Fruit fly (Drosophila melanogaster) whole organism, wandering third instar larva: ENCODE measurements around the gene Jon25Bi.

Experiments used
- Abd-B ChIP-seq: fragments of >200 bp; optimal IDR thresholded peaks from 2 replicates; lab custom pipeline; 2017; ENCODE audit warnings: missing biosample characterization, missing genetic modification characterization
- CG32264 ChIP-seq: fragments of 200-800 bp; sonication (Bioruptor generic); optimal IDR thresholded peaks from 2 replicates; lab custom pipeline; 2016; ENCODE audit warnings: missing biosample characterization, missing genetic modification characterization
- CG9705 ChIP-seq: fragments of 200-800 bp; sonication (Bioruptor generic); optimal IDR thresholded peaks from 2 replicates; lab custom pipeline; 2018; ENCODE audit warnings: missing biosample characterization, mild to moderate bottlenecking, missing genetic modification characterization
- CrebA ChIP-seq: fragments of 200-800 bp; sonication (Bioruptor generic); optimal IDR thresholded peaks from 2 replicates; lab custom pipeline; 2016; ENCODE audit warnings: missing biosample characterization, mild to moderate bottlenecking, missing genetic modification characterization, borderline replicate concordance
- Dfd ChIP-seq: fragments of >200 bp; optimal IDR thresholded peaks from 2 replicates; lab custom pipeline; 2017; ENCODE audit warnings: missing biosample characterization, missing genetic modification characterization
- Dif ChIP-seq: fragments of 200-275, 200-300 bp; sonication (Bioruptor generic); optimal IDR thresholded peaks from 2 replicates; lab custom pipeline; 2018; ENCODE audit warnings: missing biosample characterization, missing genetic modification characterization; ENCODE audit not compliant: partially characterized antibody
- GATAd ChIP-seq: sonication (Bioruptor generic); optimal IDR thresholded peaks from 2 replicates; lab custom pipeline; 2016; ENCODE audit warnings: missing biosample characterization, missing genetic modification characterization
- HLH106 ChIP-seq: fragments of 200-800 bp; optimal IDR thresholded peaks from 3 replicates; lab custom pipeline; 2019; ENCODE audit warnings: missing biosample characterization, mild to moderate bottlenecking, missing genetic modification characterization, moderate library complexity
- Hnf4 ChIP-seq: fragments of 200-800 bp; sonication (Bioruptor generic); optimal IDR thresholded peaks from 2 replicates; lab custom pipeline; 2016; ENCODE audit warnings: missing biosample characterization, mild to moderate bottlenecking, missing genetic modification characterization
- Hr78 ChIP-seq: fragments of >200 bp; optimal IDR thresholded peaks from 2 replicates; lab custom pipeline; 2017; ENCODE audit warnings: missing biosample characterization, missing genetic modification characterization
- Hr83 ChIP-seq: fragments of 200-300 bp; sonication (Bioruptor generic); optimal IDR thresholded peaks from 2 replicates; lab custom pipeline; 2016; ENCODE audit warnings: missing biosample characterization, mild to moderate bottlenecking, missing genetic modification characterization, moderate library complexity; ENCODE audit not compliant: poor library complexity, severe bottlenecking
- Jra ChIP-seq: sonication (Bioruptor generic); optimal IDR thresholded peaks from 2 replicates; lab custom pipeline; 2016; ENCODE audit warnings: missing biosample characterization, missing genetic modification characterization
- Mio ChIP-seq: sonication (Bioruptor generic); optimal IDR thresholded peaks from 2 replicates; lab custom pipeline; 2016; ENCODE audit warnings: missing biosample characterization, missing genetic modification characterization
- Myc ChIP-seq: fragments of >200 bp; optimal IDR thresholded peaks from 2 replicates; lab custom pipeline; 2017
- N ChIP-seq: fragments of >200 bp; optimal IDR thresholded peaks from 2 replicates; lab custom pipeline; 2018; ENCODE audit warnings: missing biosample characterization, missing external identifiers, missing genetic modification characterization
- OdsH ChIP-seq: fragments of 200-800 bp; sonication (Bioruptor generic); optimal IDR thresholded peaks from 2 replicates; lab custom pipeline; 2016; ENCODE audit warnings: missing biosample characterization, mild to moderate bottlenecking, missing genetic modification characterization
- Rel ChIP-seq, 2 experiments: fragments of 200-800 bp; sonication (Bioruptor generic) in 1 of 2; optimal IDR thresholded peaks; 2 replicates in 1 of 2; 3 replicates in 1 of 2; lab custom pipeline; 2016 to 2019; ENCODE audit warnings: mild to moderate bottlenecking in 2 of 2, missing biosample characterization in 2 of 2, missing genetic modification characterization in 2 of 2, moderate library complexity in 1 of 2
- Sp1 ChIP-seq: fragments of 200-800 bp; sonication (Bioruptor generic); optimal IDR thresholded peaks from 3 replicates; lab custom pipeline; 2019; ENCODE audit warnings: missing biosample characterization, mild to moderate bottlenecking, missing genetic modification characterization, moderate library complexity
- Vsx2 ChIP-seq: fragments of 200-300, 225-300 bp; sonication (Bioruptor generic); optimal IDR thresholded peaks from 2 replicates; lab custom pipeline; 2018; ENCODE audit warnings: missing biosample characterization, missing genetic modification characterization; ENCODE audit not compliant: partially characterized antibody
- br ChIP-seq: fragments of 200-800 bp; sonication (Bioruptor generic); optimal IDR thresholded peaks from 2 replicates; lab custom pipeline; 2016; ENCODE audit warnings: missing biosample characterization, missing genetic modification characterization
- brk ChIP-seq: fragments of 200-800 bp; sonication (Bioruptor generic); optimal IDR thresholded peaks from 2 replicates; lab custom pipeline; 2016; ENCODE audit warnings: missing biosample characterization, mild to moderate bottlenecking, missing genetic modification characterization
- dl ChIP-seq, 2 experiments: fragments of 175-275, 200-275 bp in 1 of 2; fragments of 200-275 bp in 1 of 2; sonication (Bioruptor generic); optimal IDR thresholded peaks; lab custom pipeline; 2018; ENCODE audit warnings: mild to moderate bottlenecking in 2 of 2, missing biosample characterization in 2 of 2, missing genetic modification characterization in 2 of 2, moderate library complexity in 2 of 2; ENCODE audit not compliant: partially characterized antibody in 2 of 2, insufficient read depth in 1 of 2
- dmrt93B ChIP-seq: fragments of 200-800 bp; sonication (Bioruptor generic); optimal IDR thresholded peaks from 2 replicates; lab custom pipeline; 2018; ENCODE audit warnings: missing biosample characterization, mild to moderate bottlenecking, missing genetic modification characterization
- dsf ChIP-seq: sonication (Bioruptor generic); optimal IDR thresholded peaks from 2 replicates; lab custom pipeline; 2016; ENCODE audit warnings: missing biosample characterization, missing genetic modification characterization, borderline replicate concordance
- ey ChIP-seq: fragments of 200-800 bp; sonication (Bioruptor generic); optimal IDR thresholded peaks from 2 replicates; lab custom pipeline; 2016; ENCODE audit warnings: missing biosample characterization, missing genetic modification characterization
- foxo ChIP-seq, 2 experiments: fragments of 200-800 bp; sonication (Bioruptor generic); optimal IDR thresholded peaks; 2 replicates in 1 of 2; 3 replicates in 1 of 2; lab custom pipeline; 2016 to 2017; ENCODE audit warnings: missing biosample characterization in 2 of 2, missing genetic modification characterization in 2 of 2
- fru ChIP-seq: fragments of 200-800 bp; sonication (Bioruptor generic); optimal IDR thresholded peaks from 3 replicates; lab custom pipeline; 2016; ENCODE audit warnings: missing biosample characterization, mild to moderate bottlenecking, missing genetic modification characterization
- h ChIP-seq: fragments of 200-800 bp; sonication (Bioruptor generic); optimal IDR thresholded peaks from 3 replicates; lab custom pipeline; 2016; ENCODE audit warnings: missing biosample characterization, mild to moderate bottlenecking, missing genetic modification characterization
- jim ChIP-seq: fragments of 175-275, 200-325 bp; sonication (Bioruptor generic); optimal IDR thresholded peaks from 2 replicates; lab custom pipeline; 2016; ENCODE audit warnings: missing biosample characterization, mild to moderate bottlenecking, missing genetic modification characterization
- lola ChIP-seq: fragments of >200 bp; optimal IDR thresholded peaks from 2 replicates; lab custom pipeline; 2017; ENCODE audit warnings: missing biosample characterization, missing genetic modification characterization
- pan ChIP-seq: fragments of >200 bp; optimal IDR thresholded peaks from 2 replicates; lab custom pipeline; 2017
- psq ChIP-seq: fragments of 200-800 bp; sonication (Bioruptor generic); optimal IDR thresholded peaks from 3 replicates; lab custom pipeline; 2017; ENCODE audit warnings: missing biosample characterization, mild to moderate bottlenecking, missing genetic modification characterization, moderate library complexity
- sage ChIP-seq: fragments of 200-800 bp; sonication (Bioruptor generic); optimal IDR thresholded peaks from 2 replicates; lab custom pipeline; 2016; ENCODE audit warnings: missing biosample characterization, mild to moderate bottlenecking, missing genetic modification characterization
- sv ChIP-seq: fragments of 200-800 bp; sonication (Bioruptor generic); optimal IDR thresholded peaks from 3 replicates; lab custom pipeline; 2016; ENCODE audit warnings: missing biosample characterization, missing genetic modification characterization
- tai ChIP-seq: sonication (Bioruptor generic); optimal IDR thresholded peaks from 2 replicates; lab custom pipeline; 2016; ENCODE audit warnings: missing biosample characterization, missing genetic modification characterization
- usp ChIP-seq: fragments of >200 bp; optimal IDR thresholded peaks from 2 replicates; lab custom pipeline; 2017; ENCODE audit warnings: missing biosample characterization, missing genetic modification characterization
- woc ChIP-seq: sonication (Bioruptor generic); optimal IDR thresholded peaks from 2 replicates; lab custom pipeline; 2016; ENCODE audit warnings: missing biosample characterization, mild to moderate bottlenecking, missing genetic modification characterization

Gene Jon25Bi

DNA sequence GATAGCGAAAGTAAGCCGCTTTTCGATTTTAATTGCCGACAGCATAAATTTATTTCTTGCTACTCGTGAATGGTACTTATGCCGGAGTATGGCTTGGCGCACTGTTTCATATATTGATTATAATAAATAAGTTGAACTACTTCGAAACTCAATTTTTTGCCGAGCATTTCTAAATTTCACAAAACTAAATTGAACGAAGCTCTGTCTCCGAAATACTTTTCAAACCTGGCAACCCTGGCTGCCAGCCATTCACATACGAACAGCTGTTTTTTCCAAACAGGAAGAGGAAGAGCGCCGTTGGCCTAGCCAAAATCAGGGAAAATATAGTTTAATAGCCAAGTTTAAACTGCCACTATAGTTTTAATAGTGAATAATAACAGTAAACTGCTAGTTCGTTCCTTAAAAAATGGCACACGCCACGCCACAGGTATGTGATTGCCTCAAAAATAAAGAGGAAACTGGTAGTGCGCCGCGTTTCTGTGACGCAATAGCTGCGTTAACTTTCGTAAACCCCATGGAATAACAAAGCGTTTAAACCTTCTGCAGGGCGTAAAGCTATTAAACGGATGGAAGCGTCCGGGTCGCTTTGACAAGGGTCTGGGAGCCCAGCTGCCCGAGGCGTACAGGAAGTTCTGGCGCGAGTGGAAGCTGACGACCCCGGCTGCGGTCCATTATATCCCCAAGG is 18.9 kb upstream of the Jon25Bi start, which contains the start of gene mRpL28:
TSS of gene mRpL28 (plus strand) at position 246 of the 685 bp plus-strand sequence.
- TF ChIP-seq Rel (GFP tag; optimal IDR thresholded peaks at IDR 0.05; lab: Kevin White, UChicago) (no peak), Rel (tag; optimal IDR thresholded peaks at IDR 0.05; lab: Kevin White, UChicago) (peak; percentile 88), Hr83 (GFP tag; lab: Kevin White, UChicago) (peak; percentile 16), brk (GFP tag; lab: Kevin White, UChicago) (no peak), jim (GFP tag; lab: Kevin White, UChicago) (no peak), sage (GFP tag; lab: Kevin White, UChicago) (no peak), tai (GFP tag; lab: Kevin White, UChicago) (no peak), Dfd (GFP tag; lab: Kevin White, UChicago) (no peak), woc (GFP tag; lab: Kevin White, UChicago) (no peak), ey (GFP tag; lab: Kevin White, UChicago) (peak; percentile 26), N (GFP tag; lab: Kevin White, UChicago) (no peak), HLH106 (tag; lab: Kevin White, UChicago) (peak; percentile 15), pan (lab: Kevin White, UChicago) (no peak), fru (GFP tag; lab: Kevin White, UChicago) (no peak), usp (GFP tag; lab: Kevin White, UChicago) (no peak), psq (peak; percentile 2), GATAd (GFP tag; lab: Kevin White, UChicago) (no peak), dl (GFP tag; optimal IDR thresholded peaks at IDR 0.05; lab: Kevin White, UChicago; ENCODE audit: insufficient read depth in 1 of 2, partially characterized antibody in 2 of 2) (no peak), dsf (no peak), Myc (lab: Kevin White, UChicago) (no peak), Mio (no peak), CrebA (GFP tag; lab: Kevin White, UChicago) (no peak), lola (GFP tag; lab: Kevin White, UChicago) (no peak), Abd-B (no peak), h (GFP tag; lab: Kevin White, UChicago) (no peak), Hnf4 (GFP tag; lab: Kevin White, UChicago) (no peak), Vsx2 (GFP tag; lab: Kevin White, UChicago) (no peak), Jra (GFP tag; lab: Kevin White, UChicago) (no peak), OdsH (GFP tag; lab: Kevin White, UChicago) (no peak), CG9705 (GFP tag; lab: Kevin White, UChicago) (no peak), Sp1 (GFP tag; lab: Kevin White, UChicago) (no peak), sv (GFP tag; lab: Kevin White, UChicago) (no peak), CG32264 (no peak), dmrt93B (GFP tag; lab: Kevin White, UChicago) (no peak), Dif (no peak), Hr78 (GFP tag; lab: Kevin White, UChicago) (no peak), foxo (GFP tag; optimal IDR thresholded peaks at IDR 0.05; lab: Kevin White, UChicago) (no peak), br (no peak)
- TF ChIP-seq, all 38 proteins: peak for 5

DNA sequence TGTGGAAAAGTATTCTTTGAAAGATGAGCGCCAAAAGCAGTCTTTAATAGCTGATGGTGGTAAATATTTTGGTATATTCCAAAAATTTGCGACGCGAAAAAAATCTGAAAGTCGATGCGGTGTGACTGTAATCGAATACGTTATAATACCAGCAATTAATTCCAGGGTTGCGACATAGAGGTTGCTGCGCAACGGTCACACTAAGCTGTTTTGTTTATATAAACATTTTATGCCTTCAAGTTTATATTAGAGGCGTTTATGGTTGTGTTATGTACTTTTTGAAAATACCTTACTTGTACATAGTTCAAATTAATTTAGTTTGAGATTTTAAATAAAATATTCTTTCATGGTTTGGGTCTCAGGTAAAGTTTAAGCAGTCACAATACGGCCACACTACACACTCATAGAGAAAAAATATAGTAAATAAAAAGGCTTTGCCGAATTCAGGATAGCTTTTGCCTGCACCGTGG is 16.4 kb upstream of the Jon25Bi start, which contains the start of gene CG14043:
TSS of gene CG14043 (plus strand) at position 374 of the 470 bp plus-strand sequence.
- TF ChIP-seq fru (GFP tag; lab: Kevin White, UChicago), result no peak
- no peak for TF ChIP-seq dl (GFP tag; optimal IDR thresholded peaks at IDR 0.05; lab: Kevin White, UChicago; ENCODE audit: insufficient read depth in 1 of 2, partially characterized antibody in 2 of 2)
- TF ChIP-seq HLH106 (tag; lab: Kevin White, UChicago), result peak; percentile 2
- TF ChIP-seq Abd-B, result no peak
- no peak for TF ChIP-seq N (GFP tag; lab: Kevin White, UChicago)
- peak; percentile 46 for TF ChIP-seq Myc (lab: Kevin White, UChicago)
- TF ChIP-seq CG9705 (GFP tag; lab: Kevin White, UChicago), result no peak
- TF ChIP-seq Rel (GFP tag; optimal IDR thresholded peaks at IDR 0.05; lab: Kevin White, UChicago), result no peak
- TF ChIP-seq Rel (tag; optimal IDR thresholded peaks at IDR 0.05; lab: Kevin White, UChicago), result peak; percentile 51
- TF ChIP-seq Hr78 (GFP tag; lab: Kevin White, UChicago), result no peak
- TF ChIP-seq, all 38 proteins: peak for 3
